Fruit fly (Drosophila melanogaster) whole organism, embryonic: ENCODE data around the gene CG3740.
A peak's percentile ranks its signal among the peaks of the same experiment; 100 is the strongest.

Experiments
- CG10267 ChIP-seq: fragments of 200-800 bp; sonication (Bioruptor generic); optimal IDR thresholded peaks from 2 replicates; lab custom pipeline; 2018; ENCODE audit warnings: missing biosample characterization, mild to moderate bottlenecking, missing genetic modification characterization, moderate library complexity
- CG10543 ChIP-seq: fragments of 200-800 bp; sonication (Bioruptor generic); optimal IDR thresholded peaks from 3 replicates; lab custom pipeline; 2017; ENCODE audit warnings: missing biosample characterization, mild to moderate bottlenecking, missing genetic modification characterization, moderate library complexity
- CG11560 ChIP-seq: fragments of 200-800 bp; sonication (Bioruptor generic); IDR thresholded peaks from 3 replicates; pipeline ENCODE4 v1.3.6; 2022; ENCODE audit warnings: missing biosample characterization, missing genetic modification characterization
- CG12236 ChIP-seq: fragments of 200-800 bp; sonication (Bioruptor generic); optimal IDR thresholded peaks from 2 replicates; lab custom pipeline; 2016; ENCODE audit warnings: missing biosample characterization, missing genetic modification characterization
- CG16815 ChIP-seq: fragments of 200-800 bp; sonication (Bioruptor generic); optimal IDR thresholded peaks from 3 replicates; lab custom pipeline; 2017; ENCODE audit warnings: missing biosample characterization, mild to moderate bottlenecking, missing genetic modification characterization
- CG17829 ChIP-seq: fragments of 200-800 bp; optimal IDR thresholded peaks from 2 replicates; lab custom pipeline; 2019; ENCODE audit warnings: missing biosample characterization, mild to moderate bottlenecking, missing genetic modification characterization, moderate library complexity
- CG18619 ChIP-seq: fragments of 200-800 bp; sonication (Bioruptor generic); optimal IDR thresholded peaks from 3 replicates; lab custom pipeline; 2017; ENCODE audit warnings: missing biosample characterization, mild to moderate bottlenecking, missing genetic modification characterization
- CG2120 ChIP-seq: fragments of 200-800 bp; sonication (Bioruptor generic); optimal IDR thresholded peaks from 3 replicates; lab custom pipeline; 2016; ENCODE audit warnings: missing biosample characterization, missing genetic modification characterization
- CG6175 ChIP-seq: fragments of 200-800 bp; sonication (Bioruptor generic); IDR thresholded peaks from 3 replicates; pipeline ENCODE4 v1.3.6; 2022; ENCODE audit warnings: missing biosample characterization, missing genetic modification characterization
- CG7839 ChIP-seq: fragments of 200-800 bp; sonication (Bioruptor generic); optimal IDR thresholded peaks from 3 replicates; lab custom pipeline; 2018; ENCODE audit warnings: missing biosample characterization, mild to moderate bottlenecking, missing genetic modification characterization, moderate library complexity
- CG7963 ChIP-seq: fragments of 200-800 bp; sonication (Bioruptor generic); IDR thresholded peaks from 3 replicates; pipeline ENCODE4 v1.3.6; 2022; ENCODE audit warnings: missing biosample characterization, missing genetic modification characterization; ENCODE audit not compliant: partially characterized antibody
- CG7987 ChIP-seq: fragments of 200-800 bp; sonication (Bioruptor generic); optimal IDR thresholded peaks from 2 replicates; lab custom pipeline; 2018; ENCODE audit warnings: missing biosample characterization, mild to moderate bottlenecking, missing genetic modification characterization, moderate library complexity
- CG8478 ChIP-seq: fragments of >200 bp; optimal IDR thresholded peaks from 2 replicates; lab custom pipeline; 2018
- CG8944 ChIP-seq: fragments of 200-800 bp; sonication (Bioruptor generic); optimal IDR thresholded peaks from 3 replicates; lab custom pipeline; 2016; ENCODE audit warnings: missing biosample characterization, missing genetic modification characterization
- D19A ChIP-seq: fragments of 200-800 bp; optimal IDR thresholded peaks from 3 replicates; lab custom pipeline; 2019; ENCODE audit warnings: missing biosample characterization, mild to moderate bottlenecking, missing genetic modification characterization, moderate library complexity
- E2f1 ChIP-seq: fragments of 200-800 bp; sonication (Bioruptor generic); IDR thresholded peaks from 2 replicates; pipeline ENCODE4 v1.3.6; 2022; ENCODE audit warnings: missing biosample characterization, missing genetic modification characterization
- E2f2 ChIP-seq: fragments of 200-800 bp; sonication (Bioruptor generic); IDR thresholded peaks from 2 replicates; pipeline ENCODE4 v1.3.6; 2022; ENCODE audit warnings: missing biosample characterization, missing genetic modification characterization
- Eip74EF ChIP-seq, 2 experiments: fragments of 200-800 bp in 1 of 2; fragments of >200 bp in 1 of 2; sonication (Bioruptor generic) in 1 of 2; optimal IDR thresholded peaks; 2 replicates each; lab custom pipeline; 2017 to 2019; ENCODE audit warnings: missing biosample characterization in 2 of 2, missing genetic modification characterization in 2 of 2, mild to moderate bottlenecking in 1 of 2, moderate library complexity in 1 of 2
- Fer1 ChIP-seq: fragments of 200-800 bp; sonication (Bioruptor generic); optimal IDR thresholded peaks from 2 replicates; lab custom pipeline; 2017; ENCODE audit warnings: missing biosample characterization, mild to moderate bottlenecking, missing genetic modification characterization
- H15 ChIP-seq: fragments of 200-800 bp; sonication (Bioruptor generic); IDR thresholded peaks from 3 replicates; pipeline ENCODE4 v1.3.6; 2022; ENCODE audit warnings: missing biosample characterization, missing genetic modification characterization
- Hmr ChIP-seq: fragments of 200-800 bp; sonication (Bioruptor generic); optimal IDR thresholded peaks from 3 replicates; lab custom pipeline; 2017; ENCODE audit warnings: mild to moderate bottlenecking, missing biosample characterization, missing genetic modification reagents, missing genetic modification characterization
- MESR4 ChIP-seq: fragments of 200-800 bp; sonication (Bioruptor generic); optimal IDR thresholded peaks from 2 replicates; lab custom pipeline; 2018; ENCODE audit warnings: missing biosample characterization, mild to moderate bottlenecking, missing genetic modification characterization, moderate library complexity
- Med ChIP-seq: fragments of 200-800 bp; sonication (Bioruptor generic); peaks from one replicate; lab custom pipeline; 2016; ENCODE audit warnings: missing biosample characterization, missing genetic modification characterization, mild to moderate bottlenecking, inconsistent platforms, moderate library complexity
- Nf-YC ChIP-seq: fragments of 200-800 bp; optimal IDR thresholded peaks from 3 replicates; lab custom pipeline; 2019; ENCODE audit warnings: missing biosample characterization, mild to moderate bottlenecking, missing genetic modification characterization, moderate library complexity
- Opbp ChIP-seq: fragments of 200-800 bp; sonication (Bioruptor generic); IDR thresholded peaks from 3 replicates; pipeline ENCODE4 v1.3.6; 2022; ENCODE audit warnings: missing biosample characterization, missing genetic modification characterization; ENCODE audit not compliant: partially characterized antibody
- Pdp1 ChIP-seq, 2 experiments: fragments of 200-800 bp; sonication (Bioruptor generic); optimal IDR thresholded peaks; 3 replicates each; lab custom pipeline; 2016; ENCODE audit warnings: missing biosample characterization in 2 of 2, missing genetic modification characterization in 2 of 2, mild to moderate bottlenecking in 1 of 2, moderate library complexity in 1 of 2
- Xrp1 ChIP-seq: fragments of 200-800 bp; sonication (Bioruptor generic); IDR thresholded peaks from 2 replicates; pipeline ENCODE4 v1.3.6; 2022; ENCODE audit warnings: missing biosample characterization, missing genetic modification characterization
- YL-1 ChIP-seq: fragments of 200-800 bp; sonication (Bioruptor generic); optimal IDR thresholded peaks from 3 replicates; lab custom pipeline; 2017; ENCODE audit warnings: missing biosample characterization, mild to moderate bottlenecking, missing genetic modification characterization
- amos ChIP-seq: fragments of 200-800 bp; sonication (Bioruptor generic); IDR thresholded peaks from 2 replicates; pipeline ENCODE4 v1.3.6; 2022; ENCODE audit warnings: missing biosample characterization, missing genetic modification characterization; ENCODE audit not compliant: partially characterized antibody
- bbx ChIP-seq: fragments of 200-800 bp; sonication (Bioruptor generic); IDR thresholded peaks from 2 replicates; pipeline ENCODE4 v1.3.6; 2022; ENCODE audit warnings: missing biosample characterization, missing genetic modification characterization; ENCODE audit not compliant: partially characterized antibody
- fd64A ChIP-seq: fragments of 200-800 bp; sonication (Bioruptor generic); optimal IDR thresholded peaks from 3 replicates; lab custom pipeline; 2018; ENCODE audit warnings: missing biosample characterization, mild to moderate bottlenecking, missing genetic modification characterization
- fu2 ChIP-seq: fragments of 200-800 bp; sonication (Bioruptor generic); optimal IDR thresholded peaks from 2 replicates; lab custom pipeline; 2016; ENCODE audit warnings: missing biosample characterization, missing genetic modification characterization
- gfzf ChIP-seq: fragments of 200-800 bp; sonication (Bioruptor generic); optimal IDR thresholded peaks from 2 replicates; lab custom pipeline; 2016; ENCODE audit warnings: missing biosample characterization, mild to moderate bottlenecking, missing genetic modification characterization, moderate library complexity
- ken ChIP-seq: fragments of 200-800 bp; sonication (Bioruptor generic); IDR thresholded peaks from 3 replicates; pipeline ENCODE4 v1.3.6; 2022; ENCODE audit warnings: missing biosample characterization, missing genetic modification characterization
- knrl ChIP-seq: fragments of 200-800 bp; sonication (Bioruptor generic); IDR thresholded peaks from 3 replicates; pipeline ENCODE4 v1.3.6; 2022; ENCODE audit warnings: missing biosample characterization, missing genetic modification characterization; ENCODE audit not compliant: partially characterized antibody
- nmo ChIP-seq: fragments of 200-800 bp; sonication (Bioruptor generic); optimal IDR thresholded peaks from 2 replicates; lab custom pipeline; 2018; ENCODE audit warnings: missing biosample characterization, mild to moderate bottlenecking, missing genetic modification characterization, moderate library complexity
- pan ChIP-seq, 4 experiments: fragments of >200 bp in 3 of 4; fragments of 200-800 bp in 1 of 4; sonication (Bioruptor generic) in 1 of 4; optimal IDR thresholded peaks in 3 of 4; IDR thresholded peaks in 1 of 4; 2 replicates each; pipeline versions ENCODE4 v1.3.6 to Lab custom; 2017 to 2022; ENCODE audit warnings: missing biosample characterization in 2 of 4, missing genetic modification characterization in 2 of 4, mixed read lengths in 1 of 4
- phol ChIP-seq: fragments of 200-800 bp; sonication (Bioruptor generic); optimal IDR thresholded peaks from 3 replicates; lab custom pipeline; 2018; ENCODE audit warnings: missing biosample characterization, mild to moderate bottlenecking, missing genetic modification characterization, moderate library complexity
- prd ChIP-seq, 3 experiments: fragments of >200 bp in 2 of 3; fragments of 200-800 bp in 1 of 3; sonication (Bioruptor generic) in 1 of 3; optimal IDR thresholded peaks in 2 of 3; IDR thresholded peaks in 1 of 3; 2 replicates in 2 of 3; 3 replicates in 1 of 3; pipeline versions ENCODE4 v1.3.6 to Lab custom; 2017 to 2022; ENCODE audit warnings: missing biosample characterization in 1 of 3, missing genetic modification characterization in 1 of 3
- sens ChIP-seq: fragments of 200-800 bp; sonication (Bioruptor generic); peaks from one replicate; lab custom pipeline; 2016; ENCODE audit warnings: missing biosample characterization, missing genetic modification characterization
- sens-2 ChIP-seq: fragments of 200-800 bp; sonication (Bioruptor generic); IDR thresholded peaks from 2 replicates; pipeline ENCODE4 v1.3.6; 2022; ENCODE audit warnings: missing biosample characterization, missing genetic modification characterization
- sob ChIP-seq: fragments of 200-800 bp; sonication (Bioruptor generic); IDR thresholded peaks from 2 replicates; pipeline ENCODE4 v1.3.6; 2022; ENCODE audit warnings: missing biosample characterization, missing genetic modification characterization
- stwl ChIP-seq: fragments of 200-800 bp; sonication (Bioruptor generic); optimal IDR thresholded peaks from 3 replicates; lab custom pipeline; 2018; ENCODE audit warnings: missing biosample characterization, mild to moderate bottlenecking, missing genetic modification characterization, moderate library complexity
- tna ChIP-seq: fragments of 200-800 bp; sonication (Bioruptor generic); IDR thresholded peaks from 2 replicates; pipeline ENCODE4 v1.3.6; 2022; ENCODE audit warnings: missing biosample characterization, missing genetic modification characterization; ENCODE audit not compliant: partially characterized antibody
- trem ChIP-seq: fragments of 200-800 bp; optimal IDR thresholded peaks from 3 replicates; lab custom pipeline; 2019; ENCODE audit warnings: missing biosample characterization, mild to moderate bottlenecking, missing genetic modification characterization, moderate library complexity
- z ChIP-seq: fragments of 200-800 bp; sonication (Bioruptor generic); IDR thresholded peaks from 3 replicates; pipeline ENCODE4 v1.3.6; 2022; ENCODE audit warnings: missing biosample characterization, missing genetic modification characterization
- zen2 ChIP-seq: fragments of 200-800 bp; sonication (Bioruptor generic); IDR thresholded peaks from 3 replicates; pipeline ENCODE4 v1.3.6; 2022; ENCODE audit warnings: missing biosample characterization, missing genetic modification characterization; ENCODE audit not compliant: partially characterized antibody

The CG3740 gene

DNA sequence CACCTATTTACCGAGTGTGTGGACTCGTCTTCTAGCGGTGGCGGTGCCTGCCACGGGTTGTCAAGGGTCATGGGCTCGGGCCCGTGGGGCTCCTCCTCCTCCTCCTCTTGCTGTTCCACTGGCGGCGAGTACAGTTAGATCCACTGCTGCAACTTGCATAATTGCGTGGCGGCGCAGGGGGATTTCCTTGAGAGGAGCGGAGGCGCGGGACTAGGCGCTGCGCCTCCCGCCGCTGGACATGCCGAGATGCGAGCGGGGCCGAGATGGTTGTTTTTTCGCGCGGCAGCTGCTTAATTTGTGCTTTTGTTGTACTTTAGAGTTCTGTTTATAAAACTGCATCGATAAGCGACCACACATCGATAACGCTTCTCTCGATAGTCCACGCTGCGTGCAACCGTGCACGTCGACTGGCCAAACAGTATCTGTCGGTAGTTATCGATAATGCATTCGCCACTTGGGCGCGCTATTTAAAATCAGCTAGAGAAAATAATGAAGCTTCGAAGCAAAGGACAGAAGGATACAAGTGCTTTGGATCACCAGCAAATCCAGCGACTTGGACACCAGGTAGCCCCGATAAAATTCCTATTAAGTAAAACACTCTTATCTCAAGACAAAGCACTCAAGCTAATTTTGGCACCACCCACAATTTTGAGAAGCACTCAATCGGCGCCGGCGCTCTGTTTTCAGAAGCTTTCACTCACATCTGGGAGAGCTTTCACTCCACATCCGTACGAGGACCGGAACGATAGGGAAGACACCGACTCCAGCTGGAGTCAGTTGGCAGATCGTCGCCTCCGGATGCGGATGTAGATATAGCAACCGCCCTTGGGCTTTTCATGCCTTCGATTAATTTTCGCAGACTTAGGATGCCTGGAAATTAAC lies 26.7 kb upstream of the CG3740 start, which contains the start of gene a6 (continued):
- TF ChIP-seq Fer1 (GFP tag; lab: Kevin White, UChicago) (peak; percentile 14), Nf-YC (tag; lab: Kevin White, UChicago) (peak; percentile 7), D19A (tag; lab: Kevin White, UChicago) (no peak), knrl (peak; percentile 82), tna (GFP tag; lab: Robert Waterston, UW) (peak; percentile 91), bbx (GFP tag; lab: Robert Waterston, UW) (peak; percentile 93), E2f2 (GFP tag; lab: Robert Waterston, UW) (peak; percentile 95), CG6175 (GFP tag; lab: Robert Waterston, UW) (no peak), CG8944 (GFP tag; lab: Kevin White, UChicago) (no peak), stwl (tag; lab: Kevin White, UChicago) (peak; percentile 91), YL-1 (GFP tag; lab: Kevin White, UChicago) (peak; percentile 54), z (GFP tag; lab: Robert Waterston, UW) (peak; percentile 95), CG11560 (tag; lab: Robert Waterston, UW) (peak; percentile 68; the same call in 2 of the 3 replicates), nmo (peak; percentile 16), CG10267 (peak; percentile 26), Hmr (no peak), gfzf (GFP tag; lab: Kevin White, UChicago) (peak; percentile 14), amos (peak; percentile 87), phol (tag; lab: Kevin White, UChicago) (peak; percentile 21), Opbp (peak; percentile 90), CG17829 (peak; percentile 16), ken (GFP tag; lab: Robert Waterston, UW) (no peak), pan (optimal IDR thresholded peaks at IDR 0.05; lab: Kevin White, UChicago) (no peak), pan (GFP tag; optimal IDR thresholded peaks at IDR 0.05 in 1 of 2, IDR thresholded peaks at IDR 0.05 in 1 of 2) (no peak), CG7963 (GFP tag; lab: Robert Waterston, UW) (peak; percentile 94), zen2 (GFP tag; lab: Robert Waterston, UW) (peak; percentile 93), sens (GFP tag; lab: Kevin White, UChicago) (peak; percentile 62), MESR4 (GFP tag; lab: Kevin White, UChicago) (peak; percentile 71), trem (tag; lab: Kevin White, UChicago) (peak; percentile 51)

DNA sequence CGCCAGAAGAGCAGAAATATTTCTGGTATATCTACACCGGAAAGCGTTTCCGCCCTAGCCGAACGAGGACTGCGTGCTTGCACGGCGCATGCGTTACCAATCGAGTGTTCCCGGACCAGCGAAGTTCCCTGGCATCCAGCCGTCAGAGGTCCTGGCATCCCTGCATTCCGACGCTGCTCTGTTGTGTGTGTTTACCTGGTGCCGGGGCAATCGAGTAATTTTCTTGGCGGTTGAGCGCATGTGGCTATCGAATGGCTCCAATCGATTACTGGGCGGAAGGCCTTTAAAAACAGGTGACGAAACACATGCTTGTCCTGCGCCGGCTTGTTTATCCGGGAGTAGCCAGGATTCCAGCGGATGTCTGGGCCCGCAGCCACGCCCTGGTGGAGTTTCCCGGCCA lies 23.5 kb upstream of the CG3740 start, which contains the start of gene CG32809:
TSS of gene CG32809 (minus strand) at position 216 of the 400 bp plus-strand sequence.
- TF ChIP-seq gfzf (GFP tag; lab: Kevin White, UChicago) = no peak
- TF ChIP-seq Xrp1 (GFP tag; lab: Robert Waterston, UW) = no peak
- TF ChIP-seq pan (optimal IDR thresholded peaks at IDR 0.05; lab: Kevin White, UChicago) = no peak
- no peak for TF ChIP-seq pan (GFP tag; optimal IDR thresholded peaks at IDR 0.05 in 1 of 2, IDR thresholded peaks at IDR 0.05 in 1 of 2)
- no peak for TF ChIP-seq Pdp1 (GFP tag; optimal IDR thresholded peaks at IDR 0.05; lab: Kevin White, UChicago)
- no peak for TF ChIP-seq CG7839 (tag; lab: Kevin White, UChicago)
- TF ChIP-seq CG8478 = no peak
- TF ChIP-seq prd (optimal IDR thresholded peaks at IDR 0.05; lab: Kevin White, UChicago) = no peak
- no peak for TF ChIP-seq prd (GFP tag; IDR thresholded peaks at IDR 0.05; lab: Robert Waterston, UW)
- TF ChIP-seq CG7987 (GFP tag; lab: Kevin White, UChicago) = no peak
- TF ChIP-seq Eip74EF (GFP tag; optimal IDR thresholded peaks at IDR 0.05; lab: Kevin White, UChicago) = no peak
- no peak for TF ChIP-seq E2f1 (GFP tag; lab: Robert Waterston, UW)
- no peak for TF ChIP-seq H15 (GFP tag; lab: Robert Waterston, UW)
- TF ChIP-seq fd64A (GFP tag; lab: Kevin White, UChicago) = no peak
- no peak for TF ChIP-seq CG18619 (GFP tag; lab: Kevin White, UChicago)
- TF ChIP-seq CG10543 (GFP tag; lab: Kevin White, UChicago) = no peak
- no peak for TF ChIP-seq CG2120 (GFP tag; lab: Kevin White, UChicago)
- TF ChIP-seq CG12236 (GFP tag; lab: Kevin White, UChicago) = no peak
- no peak for TF ChIP-seq sens-2 (GFP tag; lab: Robert Waterston, UW)
- TF ChIP-seq CG16815 (GFP tag; lab: Kevin White, UChicago) = no peak
- no peak for TF ChIP-seq fu2 (GFP tag; lab: Kevin White, UChicago)
- TF ChIP-seq sob (GFP tag; lab: Robert Waterston, UW) = no peak
- peak; percentile 73 for TF ChIP-seq Med (GFP tag; lab: Kevin White, UChicago)
